Worm (Caenorhabditis elegans): ENCODE results near the gene Y62H9A.13.

Gene Y62H9A.13

ce11 chrX:11965663-11966304 lies 49.0 kb downstream of the Y62H9A.13 start, which contains the start of gene sams-1 (continued):
- TF ChIP-seq nhr-41 (GFP tag; IDR thresholded peaks at IDR 0.05) (no peak), R02D3.7 (tag; optimal IDR thresholded peaks at IDR 0.05) (no peak), duxl-1 (tag; optimal IDR thresholded peaks at IDR 0.05; ENCODE audit: poor library complexity) (no peak), mxl-2 (GFP tag; conservative IDR thresholded peaks at IDR 0.05) (no peak), zip-11 (GFP tag; IDR thresholded peaks at IDR 0.05) (no peak), ceh-32 (tag; optimal IDR thresholded peaks at IDR 0.05; ENCODE audit: poor library complexity) (no peak), D1046.2 (GFP tag; IDR thresholded peaks at IDR 0.05) (no peak), nhr-10 (tag; optimal IDR thresholded peaks at IDR 0.05) (no peak), dmd-8 (GFP tag; IDR thresholded peaks at IDR 0.05) (no peak), nhr-237 (tag; optimal IDR thresholded peaks at IDR 0.05) (no peak), cey-2 (tag; optimal IDR thresholded peaks at IDR 0.05; ENCODE audit: borderline replicate concordance, insufficient read depth) (no peak), nhr-25 (tag; optimal IDR thresholded peaks at IDR 0.05; ENCODE audit: borderline replicate concordance, insufficient read depth) (no peak), unc-62 (GFP tag; optimal IDR thresholded peaks at IDR 0.05 in 1 of 2) (no peak), unc-62 (tag; optimal IDR thresholded peaks at IDR 0.05) (no peak), F26F4.8 (GFP tag; conservative IDR thresholded peaks at IDR 0.05) (no peak), mdl-1 (tag; optimal IDR thresholded peaks at IDR 0.05) (no peak), T20F7.1 (GFP tag; optimal IDR thresholded peaks at IDR 0.05) (no peak), jun-1 (tag; optimal IDR thresholded peaks at IDR 0.05) (no peak), pqm-1 (tag; optimal IDR thresholded peaks at IDR 0.05) (peak; percentile 14), mxl-3 (GFP tag; optimal IDR thresholded peaks at IDR 0.05) (peak; percentile 58), zfp-3 (GFP tag; conservative IDR thresholded peaks at IDR 0.05) (no peak), fos-1 (tag; optimal IDR thresholded peaks at IDR 0.05) (no peak), skn-1 (tag; optimal IDR thresholded peaks at IDR 0.05) (no peak), attf-4 (tag; optimal IDR thresholded peaks at IDR 0.05) (no peak)

- TF ChIP-seq aha-1 (tag) (peak; percentile 96), egl-43 (GFP tag; IDR thresholded peaks at IDR 0.05) (no peak), ama-1 (optimal IDR thresholded peaks at IDR 0.05) (peak; percentile 57)
Observed at ce11 chrX:11967034-11967433, 50.2 kb downstream of the Y62H9A.13 start.

All from whole organism, L4 larva.